Worm (Caenorhabditis elegans) whole organism, L3 larva: ENCODE results near the gene sre-48.

ENCODE experiments used
- ceh-16 ChIP-seq: sonication (generic microtip); optimal IDR thresholded peaks from 2 replicates; lab custom pipeline; 2017; ENCODE audit warnings: missing biosample characterization, missing genetic modification characterization
- ceh-28 ChIP-seq: fragments of 150-350 bp; optimal IDR thresholded peaks from 2 replicates; lab custom pipeline; 2014; ENCODE audit warnings: missing biosample characterization, missing genetic modification reagents, missing genetic modification characterization
- ceh-82 ChIP-seq: fragments of 150-350 bp; optimal IDR thresholded peaks from 2 replicates; lab custom pipeline; 2014; ENCODE audit warnings: missing biosample characterization, missing genetic modification characterization
- lin-15B ChIP-seq: fragments of 150-350 bp; optimal IDR thresholded peaks from 2 replicates; lab custom pipeline; 2014; ENCODE audit warnings: missing biosample characterization, missing genetic modification characterization
- lin-39 ChIP-seq: fragments of 150-350 bp; optimal IDR thresholded peaks from 2 replicates; lab custom pipeline; 2018; ENCODE audit warnings: missing biosample characterization, missing genetic modification reagents, missing genetic modification characterization
- mdl-1 ChIP-seq: fragments of 150-350 bp; optimal IDR thresholded peaks from 2 replicates; lab custom pipeline; 2014; ENCODE audit warnings: missing biosample characterization, missing genetic modification characterization
- nhr-12 ChIP-seq: fragments of 150-350 bp; optimal IDR thresholded peaks from 2 replicates; lab custom pipeline; 2014; ENCODE audit warnings: missing biosample characterization, missing genetic modification characterization
- nhr-237 ChIP-seq: fragments of 150-350 bp; optimal IDR thresholded peaks from 2 replicates; lab custom pipeline; 2014; ENCODE audit warnings: missing biosample characterization, missing genetic modification characterization
- nhr-76 ChIP-seq: fragments of 150-350 bp; sonication (generic microtip); optimal IDR thresholded peaks from 5 replicates; lab custom pipeline; 2014; ENCODE audit warnings: missing biosample characterization, missing genetic modification characterization
- pqm-1 ChIP-seq: fragments of 150-350 bp; optimal IDR thresholded peaks from 2 replicates; lab custom pipeline; 2017; ENCODE audit warnings: missing biosample characterization, missing genetic modification characterization, inconsistent platforms
- skn-1 ChIP-seq: fragments of 150-350 bp; optimal IDR thresholded peaks from 2 replicates; lab custom pipeline; 2014; ENCODE audit warnings: missing biosample characterization, missing genetic modification characterization
- unc-62 ChIP-seq: fragments of 150-350 bp; sonication (generic microtip); optimal IDR thresholded peaks from 4 replicates; lab custom pipeline; 2014; ENCODE audit warnings: missing biosample characterization, missing genetic modification reagents, missing genetic modification characterization
- ztf-11 ChIP-seq: fragments of 150-350 bp; optimal IDR thresholded peaks from 2 replicates; lab custom pipeline; 2014; ENCODE audit warnings: missing biosample characterization, missing genetic modification characterization

DNA sequence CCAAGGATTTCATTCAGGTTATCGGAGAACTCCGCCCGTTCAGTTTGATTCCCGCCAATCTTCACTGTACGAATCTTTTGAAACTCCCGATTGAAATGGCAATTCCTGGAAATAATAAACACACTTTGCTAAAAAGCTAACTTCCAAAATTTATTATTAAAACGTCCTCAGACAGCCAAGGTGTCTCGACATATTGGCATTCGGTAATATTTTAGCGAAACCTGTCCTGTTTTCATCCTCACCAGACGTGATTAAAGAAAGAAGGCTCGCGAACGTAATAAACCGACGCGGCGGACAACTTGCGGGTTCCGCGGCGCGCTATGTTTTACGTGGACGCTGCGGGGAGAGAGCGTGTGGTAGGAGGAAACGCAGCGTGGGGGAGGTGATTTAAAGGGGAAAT lies 38.5 kb upstream of the sre-48 start:
- TF ChIP-seq ztf-11 (tag; lab: Kevin White, UChicago) (no peak), ceh-28 (tag; lab: Kevin White, UChicago) (no peak), ceh-82 (tag; lab: Kevin White, UChicago) (peak; percentile 55), mdl-1 (no peak), nhr-76 (no peak), nhr-237 (tag; lab: Kevin White, UChicago) (no peak), nhr-12 (tag; lab: Kevin White, UChicago) (no peak), unc-62 (GFP tag; lab: Kevin White, UChicago) (no peak), ceh-16 (no peak), pqm-1 (tag; lab: Kevin White, UChicago) (peak; percentile 79), lin-39 (tag; lab: Kevin White, UChicago) (peak; percentile 50), skn-1 (peak; percentile 39), lin-15B (peak; percentile 62)
